Worm (Caenorhabditis elegans): Measurements from ENCODE around the gene ints-2.

ints-2 gene

DNA sequence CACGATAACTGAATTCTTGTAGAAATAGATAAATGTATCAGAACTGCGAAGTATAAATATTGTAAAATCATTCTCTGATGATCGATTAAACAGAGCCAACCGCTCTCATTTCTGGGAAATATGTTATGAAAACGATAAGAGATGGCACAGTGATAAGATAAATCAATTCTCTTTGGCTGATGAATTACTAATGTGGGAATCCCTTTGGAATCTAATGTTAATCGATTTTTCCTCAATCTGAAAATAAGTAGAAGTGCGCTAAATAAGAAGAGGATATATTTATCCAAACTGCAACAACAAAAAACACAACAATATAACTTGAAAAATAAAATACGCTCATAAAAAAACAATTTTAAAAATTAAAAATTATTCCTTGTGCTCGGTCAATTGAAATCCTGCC, 2.6 kb upstream of the ints-2 start, which contains the start of gene cest-2.3:
Gene cest-2.3, minus strand, starts transcription at position 101 of the 400 bp plus-strand sequence.
- TF ChIP-seq F49E8.2 (tag; optimal IDR thresholded peaks at IDR 0.05; ENCODE audit: insufficient read depth) (no peak), unc-130 (GFP tag; optimal IDR thresholded peaks at IDR 0.05) (no peak), nhr-179 (tag; optimal IDR thresholded peaks at IDR 0.05) (no peak), ceh-58 (GFP tag; IDR thresholded peaks at IDR 0.05) (no peak), Y95B8A.8 (GFP tag; IDR thresholded peaks at IDR 0.05) (no peak), sea-2 (GFP tag; IDR thresholded peaks at IDR 0.05) (no peak), Y53G8AR.9 (GFP tag; conservative IDR thresholded peaks at IDR 0.05) (no peak), F55B11.4 (tag; optimal IDR thresholded peaks at IDR 0.05; ENCODE audit: borderline replicate concordance, insufficient read depth) (no peak), dpff-1 (tag; optimal IDR thresholded peaks at IDR 0.05) (no peak), ceh-91 (GFP tag; IDR thresholded peaks at IDR 0.05) (no peak)

DNA sequence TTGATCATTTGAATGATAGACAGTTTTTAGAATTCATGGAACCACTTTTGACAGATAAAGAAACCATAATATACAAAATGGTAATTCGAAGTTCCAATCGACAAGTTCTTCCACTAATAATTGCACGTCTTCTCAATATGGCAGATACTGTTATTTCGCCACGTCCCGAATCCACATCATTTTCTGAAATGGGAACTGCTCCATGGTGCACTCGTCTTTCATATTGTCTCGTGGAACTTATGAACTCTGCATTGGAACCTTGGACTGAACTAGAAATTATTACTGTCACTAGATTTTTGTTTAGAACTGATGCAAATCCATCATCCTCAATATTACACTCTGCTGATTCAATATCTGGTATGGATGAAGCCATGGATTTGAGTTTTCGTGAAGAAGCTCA, 1.6 kb downstream of the ints-2 start:
- TF ChIP-seq Y79H2A.3 (GFP tag; conservative IDR thresholded peaks at IDR 0.05) (no peak), B0336.3 (GFP tag; IDR thresholded peaks at IDR 0.05) (no peak), lag-1 (GFP tag; IDR thresholded peaks at IDR 0.05) (no peak), F23B12.7 (tag; optimal IDR thresholded peaks at IDR 0.05; ENCODE audit: insufficient read depth) (no peak), repo-1 (tag; optimal IDR thresholded peaks at IDR 0.05) (no peak), C06A6.2 (GFP tag; conservative IDR thresholded peaks at IDR 0.05) (no peak), F52B5.7 (tag; optimal IDR thresholded peaks at IDR 0.05) (no peak)

DNA sequence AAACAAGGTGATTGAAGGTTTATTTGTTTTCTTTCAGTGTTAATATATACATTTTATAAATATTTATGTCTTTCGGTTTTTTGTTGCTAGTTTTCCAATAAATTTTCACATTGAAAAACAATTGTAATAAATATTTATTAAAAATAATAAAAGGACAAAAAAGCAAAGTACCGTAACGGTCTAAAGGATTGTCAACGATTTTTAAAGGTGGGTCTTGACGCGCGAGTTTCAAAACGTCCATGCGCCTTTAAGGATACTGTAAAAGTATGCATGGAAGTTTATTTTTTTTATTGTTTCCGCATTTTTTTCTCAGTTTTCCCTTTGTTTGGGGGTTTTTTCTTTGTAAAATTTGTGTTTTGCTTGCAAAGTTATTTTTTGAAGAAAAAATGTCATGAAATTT, 7.4 kb downstream of the ints-2 start:
- TF ChIP-seq akir-1 (GFP tag; optimal IDR thresholded peaks at IDR 0.05) (no peak), mxl-1 (tag; optimal IDR thresholded peaks at IDR 0.05) (no peak), lsl-1 (GFP tag; optimal IDR thresholded peaks at IDR 0.05) (peak; percentile 96), athp-1 (tag; optimal IDR thresholded peaks at IDR 0.05) (peak; percentile 3), Y53G8AR.9 (GFP tag; conservative IDR thresholded peaks at IDR 0.05) (0 out of 2 replicates have a peak, but pooled peaks have one; percentile 17), madf-8 (GFP tag; conservative IDR thresholded peaks at IDR 0.05) (peak; percentile 81), snpc-3.4 (tag; optimal IDR thresholded peaks at IDR 0.05) (peak; percentile 21), rec-8 (tag; optimal IDR thresholded peaks at IDR 0.05) (no peak), efl-1 (GFP tag; optimal IDR thresholded peaks at IDR 0.05) (peak; percentile 14), lin-54 (GFP tag; optimal IDR thresholded peaks at IDR 0.05) (peak; percentile 38), him-1 (tag; optimal IDR thresholded peaks at IDR 0.05) (peak; percentile 69), rpc-1 (optimal IDR thresholded peaks at IDR 0.05) (no peak), rpc-1 (tag; optimal IDR thresholded peaks at IDR 0.05) (no peak), madf-3 (GFP tag; IDR thresholded peaks at IDR 0.05) (no peak), nhr-90 (tag; optimal IDR thresholded peaks at IDR 0.05) (no peak), F33H1.4 (GFP tag; IDR thresholded peaks at IDR 0.05) (peak; percentile 95), ceh-27 (GFP tag; optimal IDR thresholded peaks at IDR 0.05) (no peak), aptf-2 (GFP tag; conservative IDR thresholded peaks at IDR 0.05) (no peak), xnd-1 (tag; optimal IDR thresholded peaks at IDR 0.05) (peak; percentile 93), lsy-27 (tag; optimal IDR thresholded peaks at IDR 0.05; ENCODE audit: borderline replicate concordance, insufficient read depth) (no peak), lir-1 (GFP tag; conservative IDR thresholded peaks at IDR 0.05) (no peak), madf-6 (GFP tag; IDR thresholded peaks at IDR 0.05) (peak; percentile 94), lin-35 (GFP tag; optimal IDR thresholded peaks at IDR 0.05) (no peak), bed-2 (GFP tag; IDR thresholded peaks at IDR 0.05) (no peak), snpc-1.3 (tag; optimal IDR thresholded peaks at IDR 0.05; ENCODE audit: insufficient read depth) (peak; percentile 43), nhr-179 (tag; optimal IDR thresholded peaks at IDR 0.05) (no peak), ztf-22 (GFP tag; optimal IDR thresholded peaks at IDR 0.05) (no peak), cebp-2 (GFP tag; IDR thresholded peaks at IDR 0.05) (no peak), ama-1 (optimal IDR thresholded peaks at IDR 0.05) (no peak), ama-1 (GFP tag; optimal IDR thresholded peaks at IDR 0.05) (peak in 1 of 2 experiments; percentile 11), F49E8.2 (tag; optimal IDR thresholded peaks at IDR 0.05; ENCODE audit: insufficient read depth) (peak; percentile 42), F39B2.1 (GFP tag; IDR thresholded peaks at IDR 0.05) (no peak)
